Worm (Caenorhabditis elegans): ENCODE results near the gene sri-40.
"Not testable (repeated sequence)": the region's sequence is repeated elsewhere in the genome, so short reads cannot be mapped to it uniquely, and the experiment has no call there.

Gene sri-40

DNA sequence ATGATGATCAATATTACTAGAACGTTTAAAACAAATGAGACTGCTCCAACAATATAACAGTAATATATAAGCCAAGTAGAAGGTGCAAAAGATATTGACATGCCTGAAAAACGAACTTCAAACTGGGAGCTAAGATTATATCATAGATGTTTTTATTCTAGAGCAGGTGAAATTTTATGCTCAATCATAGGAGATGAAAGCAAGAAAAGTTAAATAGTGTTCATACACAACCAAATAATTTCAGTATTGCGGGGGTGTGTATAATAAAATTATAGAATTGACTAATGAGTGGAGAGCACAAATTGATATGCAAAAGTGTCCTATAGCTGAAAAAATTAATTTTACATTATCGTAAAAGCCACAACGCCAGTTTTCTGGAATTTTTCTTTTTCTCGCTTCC is 18.8 kb upstream of the sri-40 start, which contains the start of gene sri-34:
sri-34 (minus strand) TSS at position 101 of the 400 bp plus-strand sequence.
- TF ChIP-seq npax-4 (tag; optimal IDR thresholded peaks at IDR 0.05) (no peak), sox-2 (GFP tag; IDR thresholded peaks at IDR 0.05) (no peak), lin-11 (tag; optimal IDR thresholded peaks at IDR 0.05) (no peak), C38D4.7 (GFP tag; optimal IDR thresholded peaks at IDR 0.05) (no peak), ama-1 (optimal IDR thresholded peaks at IDR 0.05) (no peak), pros-1 (tag; optimal IDR thresholded peaks at IDR 0.05) (no peak), K09A11.1 (tag; optimal IDR thresholded peaks at IDR 0.05; ENCODE audit: insufficient read depth) (no peak), elt-2 (tag; optimal IDR thresholded peaks at IDR 0.05) (no peak)

ce11 chrII:3170089-3170488 is 7.7 kb upstream of the sri-40 start, which contains the start of gene fbxc-55:
Gene fbxc-55 (minus strand): TSS chrII:3170189.
- TF ChIP-seq madf-2 (tag; optimal IDR thresholded peaks at IDR 0.05), result no peak
- no peak for TF ChIP-seq pha-4 (tag; optimal IDR thresholded peaks at IDR 0.05)
- TF ChIP-seq fax-1 (tag; optimal IDR thresholded peaks at IDR 0.05), result no peak
- TF ChIP-seq ceh-2 (tag; optimal IDR thresholded peaks at IDR 0.05), result no peak
- no peak for TF ChIP-seq C08G9.2 (tag; optimal IDR thresholded peaks at IDR 0.05)
- no peak for TF ChIP-seq sox-2 (GFP tag; IDR thresholded peaks at IDR 0.05)
- no peak for TF ChIP-seq ceh-9 (tag; optimal IDR thresholded peaks at IDR 0.05)
- TF ChIP-seq pros-1 (tag; optimal IDR thresholded peaks at IDR 0.05), result no peak
- no peak for TF ChIP-seq F13H6.1 (tag; optimal IDR thresholded peaks at IDR 0.05)

- TF ChIP-seq ceh-24 (tag; optimal IDR thresholded peaks at IDR 0.05) (no peak), pros-1 (tag; optimal IDR thresholded peaks at IDR 0.05) (no peak), ceh-2 (tag; optimal IDR thresholded peaks at IDR 0.05) (no peak), ets-4 (tag; optimal IDR thresholded peaks at IDR 0.05) (no peak), npax-4 (tag; optimal IDR thresholded peaks at IDR 0.05) (no peak), gmeb-2 (tag; optimal IDR thresholded peaks at IDR 0.05) (no peak), ceh-14 (tag; optimal IDR thresholded peaks at IDR 0.05) (no peak), K09A11.1 (tag; optimal IDR thresholded peaks at IDR 0.05; ENCODE audit: insufficient read depth) (no peak), sox-2 (GFP tag; IDR thresholded peaks at IDR 0.05) (no peak), lin-11 (tag; optimal IDR thresholded peaks at IDR 0.05) (no peak), mec-3 (tag; optimal IDR thresholded peaks at IDR 0.05; ENCODE audit: borderline replicate concordance) (no peak)
Measured at ce11 chrII:3172176-3172575, 5.6 kb upstream of the sri-40 start, which contains the start of gene Y27F2A.10. Gene Y27F2A.10 (minus strand): TSS chrII:3172276.

ce11 chrII:3183300-3183840 is 5.6 kb downstream of the sri-40 start, which contains the start of the genes Y27F2A.6 and Y27F2A.8:
Gene Y27F2A.6 (minus strand): TSS chrII:3183400.
Gene Y27F2A.8 (plus strand): TSS chrII:3183790.
- not testable (repeated sequence) for TF ChIP-seq Y22D7AL.16 (tag; optimal IDR thresholded peaks at IDR 0.05); ama-1 (optimal IDR thresholded peaks at IDR 0.05); nfya-1 (tag; optimal IDR thresholded peaks at IDR 0.05)

ce11 chrII:3184858-3185257 is 7.1 kb downstream of the sri-40 start, which contains the start of gene sri-78:
Gene sri-78 (plus strand): TSS chrII:3185158.
- TF ChIP-seq pqm-1, nhr-232, K02D7.2 (tag; optimal IDR thresholded peaks at IDR 0.05): not testable (repeated sequence)

DNA sequence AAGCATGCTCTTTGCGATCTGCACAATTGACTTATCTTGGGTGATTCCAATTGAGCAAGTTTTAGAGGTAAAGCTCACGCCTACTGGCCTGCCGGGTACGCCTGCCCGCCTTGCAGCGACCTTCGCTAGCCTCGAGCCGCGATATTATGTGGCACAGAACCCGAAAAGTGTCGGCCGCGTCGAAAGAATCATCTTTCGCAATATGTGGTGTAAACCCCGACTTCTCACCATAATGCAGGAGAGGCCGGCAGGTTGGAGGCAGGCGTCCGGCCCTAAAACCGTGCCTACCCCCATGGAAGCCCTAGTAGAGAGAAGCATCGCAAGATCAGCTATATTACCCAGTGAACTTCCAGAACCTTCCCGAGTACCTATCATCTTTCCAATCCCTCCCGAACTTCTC is 8.1 kb downstream of the sri-40 start:
- TF ChIP-seq dve-1 (tag; optimal IDR thresholded peaks at IDR 0.05) (no peak), hlh-8 (tag; optimal IDR thresholded peaks at IDR 0.05) (no peak), ets-4 (tag; optimal IDR thresholded peaks at IDR 0.05) (no peak), tbx-7 (tag; optimal IDR thresholded peaks at IDR 0.05) (no peak), hlh-30 (tag; optimal IDR thresholded peaks at IDR 0.05; ENCODE audit: insufficient read depth) (no peak), dmd-4 (tag; optimal IDR thresholded peaks at IDR 0.05; ENCODE audit: borderline replicate concordance) (no peak)
